Worm (Caenorhabditis elegans) whole organism, mixed stage, embryonic: ENCODE results near the gene pezo-1.

Experiments
- bed-3 ChIP-seq: fragments of 200-800 bp; sonication (Bioruptor generic); optimal IDR thresholded peaks from 3 replicates; lab custom pipeline; 2018; ENCODE audit warnings: mild to moderate bottlenecking, missing genetic modification characterization, moderate library complexity, missing compliant biosample characterization
- blmp-1 ChIP-seq: fragments of 150-350 bp; optimal IDR thresholded peaks from 2 replicates; lab custom pipeline; 2014; ENCODE audit warnings: missing biosample characterization, missing genetic modification characterization
- ceh-39 ChIP-seq: fragments of 150-350 bp; optimal IDR thresholded peaks from 2 replicates; lab custom pipeline; 2014; ENCODE audit warnings: missing biosample characterization, missing genetic modification characterization
- ceh-83 ChIP-seq: fragments of 200-800 bp; sonication (Bioruptor generic); optimal IDR thresholded peaks from 2 replicates; lab custom pipeline; 2018; ENCODE audit warnings: mild to moderate bottlenecking, missing genetic modification characterization, missing compliant biosample characterization
- cnd-1 ChIP-seq: fragments of 200-800 bp; sonication (Bioruptor generic); optimal IDR thresholded peaks from 2 replicates; lab custom pipeline; 2018; ENCODE audit warnings: mild to moderate bottlenecking, missing genetic modification characterization, missing compliant biosample characterization
- drap-1 ChIP-seq: fragments of 200-800 bp; sonication (Bioruptor generic); optimal IDR thresholded peaks from 3 replicates; lab custom pipeline; 2018; ENCODE audit warnings: mild to moderate bottlenecking, missing genetic modification characterization, missing compliant biosample characterization
- elt-1 ChIP-seq: sonication (generic microtip); optimal IDR thresholded peaks from 2 replicates; lab custom pipeline; 2017; ENCODE audit warnings: missing genetic modification characterization, mild to moderate bottlenecking, missing compliant biosample characterization, antibody characterized with exemption, moderate library complexity, borderline replicate concordance; ENCODE audit not compliant: insufficient read depth
- elt-3 ChIP-seq: fragments of 150-350 bp; optimal IDR thresholded peaks from 2 replicates; lab custom pipeline; 2014; ENCODE audit warnings: missing biosample characterization, missing genetic modification characterization
- ham-2 ChIP-seq: fragments of 200-800 bp; sonication (Bioruptor generic); optimal IDR thresholded peaks from 2 replicates; lab custom pipeline; 2018; ENCODE audit warnings: mild to moderate bottlenecking, missing genetic modification characterization, missing compliant biosample characterization
- hlh-1 ChIP-seq: fragments of 150-350 bp; optimal IDR thresholded peaks from 2 replicates; lab custom pipeline; 2014; ENCODE audit warnings: missing biosample characterization, missing genetic modification reagents, missing genetic modification characterization
- lin-13 ChIP-seq: fragments of 150-350 bp; optimal IDR thresholded peaks from 2 replicates; lab custom pipeline; 2014; ENCODE audit warnings: missing biosample characterization, missing genetic modification characterization
- lsy-2 ChIP-seq: fragments of 150-350 bp; optimal IDR thresholded peaks from 2 replicates; lab custom pipeline; 2014; ENCODE audit warnings: missing biosample characterization, missing genetic modification characterization
- mab-5 ChIP-seq: fragments of 150-350 bp; optimal IDR thresholded peaks from 2 replicates; lab custom pipeline; 2014; ENCODE audit warnings: missing biosample characterization, missing genetic modification characterization
- mep-1 ChIP-seq: fragments of 150-350 bp; optimal IDR thresholded peaks from 2 replicates; lab custom pipeline; 2017; ENCODE audit warnings: missing biosample characterization, missing genetic modification reagents, missing genetic modification characterization, inconsistent platforms
- mls-2 ChIP-seq: sonication (generic microtip); optimal IDR thresholded peaks from 2 replicates; lab custom pipeline; 2016; ENCODE audit warnings: mild to moderate bottlenecking, missing genetic modification characterization, moderate library complexity, missing compliant biosample characterization
- nhr-12 ChIP-seq: fragments of 150-350 bp; optimal IDR thresholded peaks from 2 replicates; lab custom pipeline; 2014; ENCODE audit warnings: missing biosample characterization, missing genetic modification characterization
- nhr-2 ChIP-seq: fragments of 150-350 bp; optimal IDR thresholded peaks from 2 replicates; lab custom pipeline; 2014; ENCODE audit warnings: missing biosample characterization, missing genetic modification characterization
- nhr-28 ChIP-seq: fragments of 150-350 bp; optimal IDR thresholded peaks from 2 replicates; lab custom pipeline; 2014; ENCODE audit warnings: missing biosample characterization, missing genetic modification characterization
- nhr-76 ChIP-seq: sonication (generic microtip); optimal IDR thresholded peaks from 2 replicates; lab custom pipeline; 2017; ENCODE audit warnings: missing biosample characterization, missing genetic modification characterization
- pha-4 ChIP-seq: fragments of 150-350 bp; optimal IDR thresholded peaks from 2 replicates; lab custom pipeline; 2018; ENCODE audit warnings: missing biosample characterization, missing genetic modification reagents, missing genetic modification characterization
- sem-2 ChIP-seq: fragments of 200-800 bp; sonication (Bioruptor generic); optimal IDR thresholded peaks from 2 replicates; lab custom pipeline; 2018; ENCODE audit warnings: mild to moderate bottlenecking, missing genetic modification characterization, missing compliant biosample characterization
- snpc-4 ChIP-seq: fragments of 150-350 bp; optimal IDR thresholded peaks from 2 replicates; lab custom pipeline; 2014; ENCODE audit warnings: missing biosample characterization, missing genetic modification characterization
- sptf-1 ChIP-seq: sonication (generic microtip); optimal IDR thresholded peaks from 2 replicates; lab custom pipeline; 2017; ENCODE audit warnings: mild to moderate bottlenecking, missing genetic modification characterization, moderate library complexity, missing compliant biosample characterization
- tbx-8 ChIP-seq: fragments of 200-800 bp; sonication (Bioruptor generic); optimal IDR thresholded peaks from 2 replicates; lab custom pipeline; 2018; ENCODE audit warnings: mild to moderate bottlenecking, missing genetic modification characterization, moderate library complexity, missing compliant biosample characterization
- unc-120 ChIP-seq: sonication (generic microtip); optimal IDR thresholded peaks from 2 replicates; lab custom pipeline; 2017; ENCODE audit warnings: missing genetic modification characterization, missing compliant biosample characterization; ENCODE audit not compliant: poor library complexity, severe bottlenecking
- unc-39 ChIP-seq: fragments of 150-350 bp; optimal IDR thresholded peaks from 2 replicates; lab custom pipeline; 2014; ENCODE audit warnings: missing biosample characterization, missing genetic modification characterization
- unc-62 ChIP-seq: fragments of 150-350 bp; optimal IDR thresholded peaks from 2 replicates; lab custom pipeline; 2014; ENCODE audit warnings: missing biosample characterization, missing genetic modification reagents, missing genetic modification characterization
- zip-8 ChIP-seq: fragments of 150-350 bp; optimal IDR thresholded peaks from 2 replicates; lab custom pipeline; 2014; ENCODE audit warnings: missing biosample characterization, missing genetic modification characterization
- ztf-11 ChIP-seq: fragments of 150-350 bp; optimal IDR thresholded peaks from 2 replicates; lab custom pipeline; 2014; ENCODE audit warnings: missing biosample characterization, missing genetic modification characterization

Gene pezo-1

ce11 chrIV:9397278-9397677 lies 31.0 kb upstream of the pezo-1 start, which contains the start of gene F56D5.3:
F56D5.3 (plus strand) TSS chrIV:9397578.
- TF ChIP-seq nhr-12 (no peak), zip-8 (no peak), lin-13 (tag; lab: Kevin White, UChicago) (no peak), cnd-1 (no peak), sem-2 (GFP tag; lab: Kevin White, UChicago) (no peak), mep-1 (tag; lab: Kevin White, UChicago) (no peak), unc-120 (no peak)

DNA sequence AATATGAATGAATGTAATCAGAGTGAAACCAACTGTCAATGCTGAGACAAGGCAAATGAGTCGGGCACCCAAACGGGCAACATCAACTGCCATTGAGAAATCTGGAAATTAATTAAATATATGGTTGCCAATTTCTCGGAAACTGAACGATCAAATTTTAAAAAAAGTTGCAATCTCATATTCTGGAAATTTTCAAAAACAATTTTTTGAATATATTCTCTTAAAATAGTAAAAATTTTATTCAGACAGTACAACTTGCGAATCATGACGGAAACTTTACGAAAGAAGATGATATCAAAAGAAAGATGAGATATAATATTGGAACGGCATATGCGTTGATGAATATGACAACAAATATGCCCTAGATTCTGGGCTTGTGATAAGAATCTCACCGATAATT lies 29.8 kb upstream of the pezo-1 start, which contains the start of gene col-121:
TSS of gene col-121 (minus strand) at position 101 of the 400 bp plus-strand sequence.
- TF ChIP-seq ceh-83 (no peak), nhr-12 (no peak), snpc-4 (tag; lab: Kevin White, UChicago) (no peak), blmp-1 (tag; lab: Kevin White, UChicago) (no peak), elt-3 (tag; lab: Kevin White, UChicago) (peak; percentile 37), nhr-2 (no peak), nhr-76 (tag; lab: Kevin White, UChicago) (no peak), unc-120 (no peak), zip-8 (no peak), mep-1 (tag; lab: Kevin White, UChicago) (no peak), pha-4 (tag; lab: Kevin White, UChicago) (no peak), elt-1 (peak; percentile 87), lsy-2 (tag; lab: Kevin White, UChicago) (no peak), nhr-28 (no peak), unc-39 (no peak), ztf-11 (tag; lab: Kevin White, UChicago) (no peak), bed-3 (GFP tag; lab: Kevin White, UChicago) (no peak)

- no peak for TF ChIP-seq ceh-83
- no peak for TF ChIP-seq mls-2 (tag; lab: Kevin White, UChicago)
- peak; percentile 14 for TF ChIP-seq lsy-2 (tag; lab: Kevin White, UChicago)
- TF ChIP-seq mep-1 (tag; lab: Kevin White, UChicago), result peak; percentile 0
Observed at ce11 chrIV:9386038-9386437, 19.7 kb upstream of the pezo-1 start, which contains the start of gene daf-15. daf-15 (plus strand) TSS chrIV:9386208.

DNA sequence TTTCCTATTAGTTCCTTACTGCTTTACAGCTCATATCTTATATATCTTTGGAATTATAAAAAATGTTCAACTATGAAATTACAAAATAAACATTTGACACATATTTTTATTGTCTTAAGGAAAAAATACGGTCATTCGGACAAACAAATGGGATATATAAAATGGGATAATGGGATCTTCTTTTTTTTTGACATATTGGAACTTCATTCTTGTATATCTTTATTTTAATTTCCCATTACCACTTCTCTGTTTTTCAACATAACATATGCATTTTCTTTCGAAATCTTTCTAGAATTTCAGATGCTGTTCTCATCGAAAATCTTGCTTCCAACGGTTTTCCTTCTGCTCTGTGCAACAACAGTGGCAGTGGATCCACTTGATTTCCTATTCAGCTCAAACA lies 18.5 kb upstream of the pezo-1 start, which contains the start of gene C10C5.7:
TSS of gene C10C5.7 (plus strand) at position 301 of the 400 bp plus-strand sequence.
- TF ChIP-seq unc-39 (no peak), ceh-39 (no peak), pha-4 (tag; lab: Kevin White, UChicago) (no peak), unc-62 (GFP tag; lab: Kevin White, UChicago) (no peak), ztf-11 (tag; lab: Kevin White, UChicago) (no peak), snpc-4 (tag; lab: Kevin White, UChicago) (no peak), blmp-1 (tag; lab: Kevin White, UChicago) (no peak), nhr-76 (tag; lab: Kevin White, UChicago) (no peak), lsy-2 (tag; lab: Kevin White, UChicago) (no peak), elt-3 (tag; lab: Kevin White, UChicago) (no peak), tbx-8 (GFP tag; lab: Kevin White, UChicago) (no peak), nhr-28 (no peak), cnd-1 (no peak), sem-2 (GFP tag; lab: Kevin White, UChicago) (no peak), nhr-2 (no peak), ham-2 (GFP tag; lab: Kevin White, UChicago) (no peak), hlh-1 (tag; lab: Kevin White, UChicago) (no peak), nhr-12 (no peak)

DNA sequence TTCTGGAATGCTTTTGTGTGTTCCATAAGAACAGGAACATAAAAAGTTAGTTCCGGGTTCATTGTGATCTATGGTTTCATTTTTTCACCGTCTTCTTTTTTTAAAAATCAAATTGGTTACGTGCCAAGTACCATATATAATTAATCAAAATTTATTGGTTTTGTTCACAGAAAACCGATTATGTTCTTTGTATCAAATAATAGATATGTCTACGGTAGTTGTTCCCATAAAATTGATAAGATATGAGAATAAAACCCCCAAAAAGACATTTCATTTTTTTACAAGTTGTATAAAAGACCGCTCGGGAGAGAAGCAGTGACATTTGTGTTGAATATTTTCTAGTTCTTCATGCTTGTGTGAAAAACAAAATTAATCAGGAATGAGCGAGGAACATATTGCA lies 14.8 kb upstream of the pezo-1 start, which contains the start of gene C10C5.5:
TSS of gene C10C5.5 (plus strand) at position 301 of the 400 bp plus-strand sequence.
- no peak for TF ChIP-seq hlh-1 (tag; lab: Kevin White, UChicago)

- TF ChIP-seq drap-1 (GFP tag; lab: Kevin White, UChicago), result no peak
- TF ChIP-seq zip-8, result no peak
- TF ChIP-seq sptf-1 (tag; lab: Kevin White, UChicago), result no peak
- no peak for TF ChIP-seq tbx-8 (GFP tag; lab: Kevin White, UChicago)
- TF ChIP-seq nhr-76 (tag; lab: Kevin White, UChicago), result no peak
- no peak for TF ChIP-seq ceh-83
- no peak for TF ChIP-seq nhr-28
- TF ChIP-seq mab-5 (tag; lab: Kevin White, UChicago), result no peak
- TF ChIP-seq ceh-39, result no peak
- TF ChIP-seq mep-1 (tag; lab: Kevin White, UChicago), result no peak
Observed at ce11 chrIV:9378272-9378671, 12.0 kb upstream of the pezo-1 start, which contains the start of gene C10C5.4. C10C5.4 (plus strand) TSS chrIV:9378552.
